Worm (Caenorhabditis elegans) whole organism, young adult: ENCODE measurements around the gene oac-58.

Source experiments
- F10E7.11 ChIP-seq: sonication (generic microtip); optimal IDR thresholded peaks from 2 replicates; lab custom pipeline; 2017; ENCODE audit warnings: mild to moderate bottlenecking, missing genetic modification characterization, moderate library complexity, missing compliant biosample characterization
- F23B12.7 ChIP-seq: sonication (generic microtip); optimal IDR thresholded peaks from 2 replicates; lab custom pipeline; 2017; ENCODE audit warnings: missing genetic modification characterization, mild to moderate bottlenecking, missing compliant biosample characterization, antibody characterized with exemption, moderate library complexity; ENCODE audit not compliant: insufficient read depth
- F33H1.4 ChIP-seq: fragments of 200-800 bp; sonication (Bioruptor generic); IDR thresholded peaks from 2 replicates; pipeline ENCODE4 v1.3.6; 2022; ENCODE audit warnings: missing genetic modification reagents, missing genetic modification characterization, missing compliant biosample characterization
- F49E8.2 ChIP-seq: sonication (generic microtip); optimal IDR thresholded peaks from 3 replicates; lab custom pipeline; 2017; ENCODE audit warnings: missing genetic modification characterization, mild to moderate bottlenecking, missing compliant biosample characterization, antibody characterized with exemption, moderate library complexity; ENCODE audit not compliant: insufficient read depth
- F57A8.1 ChIP-seq: fragments of 200-800 bp; sonication (Bioruptor generic); optimal IDR thresholded peaks from 2 replicates; lab custom pipeline; 2018; ENCODE audit warnings: mild to moderate bottlenecking, missing genetic modification characterization, moderate library complexity, missing compliant biosample characterization
- K11D2.4 ChIP-seq: fragments of 200-800 bp; sonication (Bioruptor generic); IDR thresholded peaks from 2 replicates; pipeline ENCODE4 v1.3.6; 2022; ENCODE audit warnings: missing genetic modification reagents, missing genetic modification characterization, missing compliant biosample characterization
- K12H6.12 ChIP-seq: fragments of 200-800 bp; sonication (Bioruptor generic); optimal IDR thresholded peaks from 2 replicates; lab custom pipeline; 2018; ENCODE audit warnings: mild to moderate bottlenecking, missing genetic modification characterization, missing compliant biosample characterization
- T07F8.4 ChIP-seq: sonication (generic microtip); optimal IDR thresholded peaks from 2 replicates; lab custom pipeline; 2016; ENCODE audit warnings: mild to moderate bottlenecking, missing genetic modification characterization, moderate library complexity, missing compliant biosample characterization
- T26A5.8 ChIP-seq: sonication (generic microtip); optimal IDR thresholded peaks from 2 replicates; lab custom pipeline; 2016; ENCODE audit warnings: missing genetic modification characterization, missing compliant biosample characterization
- Y56A3A.18 ChIP-seq: fragments of 200-800 bp; sonication (Bioruptor generic); IDR thresholded peaks from 2 replicates; pipeline ENCODE4 v1.3.6; 2022; ENCODE audit warnings: missing genetic modification reagents, missing genetic modification characterization, missing compliant biosample characterization
- Y67H2A.10 ChIP-seq: fragments of 200-800 bp; sonication (Bioruptor generic); conservative IDR thresholded peaks from 2 replicates; pipeline ENCODE4 v1.3.6; 2022; ENCODE audit warnings: missing genetic modification reagents, missing genetic modification characterization, missing compliant biosample characterization
- akir-1 ChIP-seq: fragments of 200-800 bp; sonication (Bioruptor generic); optimal IDR thresholded peaks from 2 replicates; lab custom pipeline; 2018; ENCODE audit warnings: mild to moderate bottlenecking, missing genetic modification characterization, moderate library complexity, missing compliant biosample characterization
- ama-1 ChIP-seq, 3 experiments: fragments of 150-350 bp in 1 of 3; sonication (generic microtip) in 2 of 3; optimal IDR thresholded peaks; 2 replicates each; lab custom pipeline; 2014 to 2018; ENCODE audit warnings: missing biosample characterization in 2 of 3, missing genetic modification characterization in 2 of 3, missing genetic modification reagents in 2 of 3
- atf-7 ChIP-seq: sonication (generic microtip); optimal IDR thresholded peaks from 2 replicates; lab custom pipeline; 2017; ENCODE audit warnings: mild to moderate bottlenecking, missing genetic modification characterization, missing compliant biosample characterization
- attf-3 ChIP-seq: fragments of 200-800 bp; sonication (Bioruptor generic); conservative IDR thresholded peaks from 2 replicates; pipeline ENCODE4 v1.3.6; 2022; ENCODE audit warnings: missing genetic modification reagents, missing genetic modification characterization, missing compliant biosample characterization
- attf-5 ChIP-seq: fragments of 200-800 bp; sonication (Bioruptor generic); optimal IDR thresholded peaks from 2 replicates; lab custom pipeline; 2018; ENCODE audit warnings: mild to moderate bottlenecking, missing genetic modification characterization, missing compliant biosample characterization
- ceh-100 ChIP-seq: fragments of 200-800 bp; sonication (Bioruptor generic); IDR thresholded peaks from 2 replicates; pipeline ENCODE4 v1.3.6; 2022; ENCODE audit warnings: missing genetic modification reagents, missing genetic modification characterization, missing compliant biosample characterization
- ceh-27 ChIP-seq: fragments of 200-800 bp; sonication (Bioruptor generic); optimal IDR thresholded peaks from 2 replicates; lab custom pipeline; 2018; ENCODE audit warnings: mild to moderate bottlenecking, missing genetic modification characterization, moderate library complexity, missing compliant biosample characterization
- ceh-79 ChIP-seq: sonication (generic microtip); optimal IDR thresholded peaks from 2 replicates; lab custom pipeline; 2017; ENCODE audit warnings: mild to moderate bottlenecking, missing genetic modification characterization, missing compliant biosample characterization
- dpff-1 ChIP-seq: sonication (generic microtip); optimal IDR thresholded peaks from 2 replicates; lab custom pipeline; 2017; ENCODE audit warnings: mild to moderate bottlenecking, missing genetic modification characterization, missing compliant biosample characterization
- efl-1 ChIP-seq: fragments of 150-350 bp; optimal IDR thresholded peaks from 2 replicates; lab custom pipeline; 2014; ENCODE audit warnings: missing biosample characterization, missing genetic modification reagents, missing genetic modification characterization
- ekl-4 ChIP-seq: fragments of 200-800 bp; sonication (Bioruptor generic); IDR thresholded peaks from 2 replicates; pipeline ENCODE4 v1.3.6; 2022; ENCODE audit warnings: missing genetic modification reagents, missing genetic modification characterization, missing compliant biosample characterization
- hlh-12 ChIP-seq: sonication (generic microtip); optimal IDR thresholded peaks from 2 replicates; lab custom pipeline; 2016; ENCODE audit warnings: missing genetic modification characterization, missing compliant biosample characterization
- hmg-1.2 ChIP-seq: fragments of 200-800 bp; sonication (Bioruptor generic); IDR thresholded peaks from 2 replicates; pipeline ENCODE4 v1.3.6; 2022; ENCODE audit warnings: missing genetic modification reagents, missing genetic modification characterization, missing compliant biosample characterization
- hrde-1 ChIP-seq: sonication (generic microtip); optimal IDR thresholded peaks from 2 replicates; lab custom pipeline; 2016; ENCODE audit warnings: missing genetic modification characterization, mild to moderate bottlenecking, missing compliant biosample characterization, moderate library complexity, missing genotype, missing genetic modification reagents, borderline replicate concordance
- lag-1 ChIP-seq: fragments of 200-800 bp; sonication (Bioruptor generic); IDR thresholded peaks from 2 replicates; pipeline ENCODE4 v1.3.6; 2022; ENCODE audit warnings: missing genetic modification reagents, missing genetic modification characterization, missing compliant biosample characterization
- lin-35 ChIP-seq, 3 experiments: fragments of 150-350 bp in 2 of 3; sonication (generic microtip) in 1 of 3; optimal IDR thresholded peaks; 2 replicates each; lab custom pipeline; 2014 to 2018; ENCODE audit warnings: missing biosample characterization in 3 of 3, missing genetic modification characterization in 3 of 3, missing genetic modification reagents in 3 of 3
- lsl-1 ChIP-seq: fragments of 200-800 bp; sonication (Bioruptor generic); optimal IDR thresholded peaks from 2 replicates; lab custom pipeline; 2018; ENCODE audit warnings: mild to moderate bottlenecking, missing genetic modification characterization, moderate library complexity, missing compliant biosample characterization
- lsy-27 ChIP-seq: sonication (generic microtip); optimal IDR thresholded peaks from 2 replicates; lab custom pipeline; 2017; ENCODE audit warnings: missing genetic modification characterization, mild to moderate bottlenecking, missing compliant biosample characterization, antibody characterized with exemption, missing genotype, borderline replicate concordance; ENCODE audit not compliant: insufficient read depth
- nhr-90 ChIP-seq: sonication (generic microtip); optimal IDR thresholded peaks from 2 replicates; lab custom pipeline; 2016; ENCODE audit warnings: missing genotype, mild to moderate bottlenecking, missing genetic modification characterization, missing compliant biosample characterization
- rpc-1 ChIP-seq, 2 experiments: fragments of 150-350 bp in 1 of 2; sonication (generic microtip) in 1 of 2; optimal IDR thresholded peaks; 2 replicates each; lab custom pipeline; 2014 to 2018; ENCODE audit warnings: missing biosample characterization in 1 of 2, missing genetic modification characterization in 1 of 2, missing genetic modification reagents in 1 of 2, missing genotype in 1 of 2
- sea-2 ChIP-seq: fragments of 200-800 bp; sonication (Bioruptor generic); IDR thresholded peaks from 2 replicates; pipeline ENCODE4 v1.3.6; 2022; ENCODE audit warnings: missing genetic modification characterization, missing compliant biosample characterization
- snpc-3.4 ChIP-seq: sonication (generic microtip); optimal IDR thresholded peaks from 2 replicates; lab custom pipeline; 2017; ENCODE audit warnings: missing genetic modification characterization, mild to moderate bottlenecking, missing compliant biosample characterization, antibody characterized with exemption, moderate library complexity, missing genotype, missing genetic modification reagents
- snpc-4 ChIP-seq, 5 experiments: fragments of 150-350 bp in 1 of 5; sonication (generic microtip) in 4 of 5; optimal IDR thresholded peaks; 2 replicates each; lab custom pipeline; 2014 to 2018; ENCODE audit warnings: missing genetic modification characterization in 5 of 5, missing biosample characterization in 3 of 5, antibody characterized with exemption in 2 of 5, mild to moderate bottlenecking in 2 of 5, missing compliant biosample characterization in 2 of 5, missing genotype in 2 of 5, moderate library complexity in 2 of 5, missing genetic modification reagents in 1 of 5
- tbp1 ChIP-seq: fragments of 200-800 bp; sonication (Bioruptor generic); optimal IDR thresholded peaks from 2 replicates; lab custom pipeline; 2018; ENCODE audit warnings: mild to moderate bottlenecking, missing genetic modification characterization, missing compliant biosample characterization

Gene oac-58

ce11 chrIV:12270392-12270791 lies 41.1 kb downstream of the oac-58 start, which contains the start of gene C42C1.3:
Gene C42C1.3 (minus strand): TSS chrIV:12270492.
- TF ChIP-seq lsy-27 (tag; lab: Kevin White, UChicago) (no peak), K12H6.12 (tag; lab: Kevin White, UChicago) (no peak), ceh-79 (tag; lab: Kevin White, UChicago) (no peak), rpc-1 (optimal IDR thresholded peaks at IDR 0.05; lab: Kevin White, UChicago) (no peak), rpc-1 (tag; optimal IDR thresholded peaks at IDR 0.05; lab: Kevin White, UChicago) (no peak), dpff-1 (no peak), T26A5.8 (tag; lab: Kevin White, UChicago) (no peak), hlh-12 (tag; lab: Kevin White, UChicago) (no peak), ceh-100 (GFP tag; lab: Robert Waterston, UW) (no peak), Y56A3A.18 (GFP tag; lab: Robert Waterston, UW) (no peak), T07F8.4 (no peak), F10E7.11 (no peak), F57A8.1 (GFP tag; lab: Kevin White, UChicago) (no peak)

- no peak for TF ChIP-seq ekl-4 (GFP tag; lab: Robert Waterston, UW)
- peak; percentile 74 for TF ChIP-seq F33H1.4 (GFP tag; lab: Robert Waterston, UW)
- TF ChIP-seq lin-35 (GFP tag; optimal IDR thresholded peaks at IDR 0.05; lab: Kevin White, UChicago), result peak in 1 of 3 experiments; percentile 46
- TF ChIP-seq tbp1, result no peak
- no peak for TF ChIP-seq atf-7 (tag; lab: Kevin White, UChicago)
- TF ChIP-seq F23B12.7 (tag; lab: Kevin White, UChicago), result peak; percentile 64
- 0 out of 2 replicates have a peak, but pooled peaks have one; percentile 18 for TF ChIP-seq K11D2.4 (GFP tag; lab: Robert Waterston, UW)
- TF ChIP-seq snpc-3.4 (tag; lab: Kevin White, UChicago), result peak; percentile 59
- TF ChIP-seq F10E7.11, result no peak
- no peak for TF ChIP-seq sea-2
- peak; percentile 8 for TF ChIP-seq ceh-27 (GFP tag; lab: Kevin White, UChicago)
- TF ChIP-seq ama-1 (optimal IDR thresholded peaks at IDR 0.05; lab: Kevin White, UChicago), result no peak
- TF ChIP-seq ama-1 (GFP tag; optimal IDR thresholded peaks at IDR 0.05; lab: Kevin White, UChicago), result no peak
- no peak for TF ChIP-seq snpc-4 (GFP tag; optimal IDR thresholded peaks at IDR 0.05; lab: Kevin White, UChicago)
- TF ChIP-seq snpc-4 (tag; optimal IDR thresholded peaks at IDR 0.05; lab: Kevin White, UChicago), result peak in 3 of 4 experiments; percentile 7 to 48 (median 29)
- TF ChIP-seq hrde-1 (tag; lab: Kevin White, UChicago), result no peak
- no peak for TF ChIP-seq nhr-90 (tag; lab: Kevin White, UChicago)
- TF ChIP-seq efl-1, result peak; percentile 39
- no peak for TF ChIP-seq Y67H2A.10 (GFP tag; lab: Robert Waterston, UW)
- TF ChIP-seq attf-3 (GFP tag; lab: Robert Waterston, UW), result peak; percentile 40; the same call in 1 of the 2 replicates
- peak; percentile 43 for TF ChIP-seq attf-5 (GFP tag; lab: Kevin White, UChicago)
- TF ChIP-seq hmg-1.2 (GFP tag; lab: Robert Waterston, UW), result peak; percentile 10; the same call in 1 of the 2 replicates
- TF ChIP-seq lsl-1, result peak; percentile 76
- TF ChIP-seq F49E8.2, result peak; percentile 8
- TF ChIP-seq lag-1 (GFP tag; lab: Robert Waterston, UW), result no peak
- no peak for TF ChIP-seq akir-1 (GFP tag; lab: Kevin White, UChicago)
These were observed 43.0 kb downstream of the oac-58 start, which contains the start of the genes ppm-1.H and rpl-34 for ce11 chrIV:12268272-12269045. Gene ppm-1.H (minus strand): TSS chrIV:12268322. Gene rpl-34 (plus strand): TSS chrIV:12268995.
